Fruit fly (Drosophila melanogaster): ENCODE measurements around the gene CG42717.

CG42717 gene

DNA sequence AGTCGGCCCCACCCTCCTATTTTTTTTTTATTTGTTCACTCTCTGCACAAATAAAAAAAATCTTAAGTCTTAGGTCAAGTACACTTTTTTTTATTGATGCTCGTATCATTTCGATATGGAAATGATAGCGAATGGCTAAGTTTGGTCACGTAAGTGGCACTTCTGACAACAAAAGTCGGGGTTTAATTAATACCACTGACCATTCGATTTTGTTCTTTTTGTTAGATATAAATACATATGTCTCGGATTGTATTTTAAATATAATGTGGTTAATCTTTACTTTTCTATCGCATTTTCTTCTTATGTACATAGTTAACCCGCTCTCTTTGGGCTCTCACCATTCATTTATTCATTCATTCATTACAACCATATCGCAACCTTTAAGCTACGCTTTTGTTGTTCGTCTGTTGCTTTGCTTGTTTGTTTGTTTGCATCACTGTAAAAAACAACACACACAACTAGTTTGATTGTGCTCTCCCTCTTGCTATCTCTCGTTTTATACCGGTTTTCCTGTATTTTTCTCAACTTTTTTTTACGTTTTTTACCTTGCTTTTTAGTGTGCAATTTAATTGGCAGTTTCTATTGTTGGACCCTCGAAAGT, 30.8 kb downstream of the CG42717 start (continued):
- TF ChIP-seq lilli (GFP tag; optimal IDR thresholded peaks at IDR 0.05) (peak; percentile 1), trh (GFP tag; optimal IDR thresholded peaks at IDR 0.05) (no peak), CG17829 (tag; optimal IDR thresholded peaks at IDR 0.05) (no peak), CG32767 (GFP tag; IDR thresholded peaks at IDR 0.05) (no peak), CG4730 (GFP tag; IDR thresholded peaks at IDR 0.05) (no peak), Kr (GFP tag; optimal IDR thresholded peaks at IDR 0.05) (no peak), Sox102F (GFP tag; optimal IDR thresholded peaks at IDR 0.05) (peak; percentile 1), BtbVII (GFP tag; optimal IDR thresholded peaks at IDR 0.05) (peak; percentile 61), hbn (GFP tag; IDR thresholded peaks at IDR 0.05; ENCODE audit: partially characterized antibody) (no peak), row (GFP tag; IDR thresholded peaks at IDR 0.05) (0 out of 3 replicates have a peak, but pooled peaks have one; percentile 10), pnt (GFP tag; optimal IDR thresholded peaks at IDR 0.05) (no peak), CG13287 (GFP tag; IDR thresholded peaks at IDR 0.05; ENCODE audit: partially characterized antibody) (no peak), lbe (GFP tag; optimal IDR thresholded peaks at IDR 0.05) (no peak), CG3407 (GFP tag; optimal IDR thresholded peaks at IDR 0.05) (no peak), stc (GFP tag; IDR thresholded peaks at IDR 0.05) (0 out of 2 replicates have a peak, but pooled peaks have one; percentile 25), CkIIα-i1 (GFP tag; IDR thresholded peaks at IDR 0.05) (no peak), HmgD (GFP tag; optimal IDR thresholded peaks at IDR 0.05) (no peak), ab (GFP tag; optimal IDR thresholded peaks at IDR 0.05) (no peak), abd-A (tag; optimal IDR thresholded peaks at IDR 0.05) (peak; percentile 14), CG1529 (GFP tag; optimal IDR thresholded peaks at IDR 0.05) (no peak), Myb (GFP tag; optimal IDR thresholded peaks at IDR 0.05) (no peak), dmrt99B (tag; optimal IDR thresholded peaks at IDR 0.05) (peak; percentile 5), Ets65A (GFP tag) (no peak), nom (GFP tag; optimal IDR thresholded peaks at IDR 0.05) (peak; percentile 71), Xbp1 (GFP tag; optimal IDR thresholded peaks at IDR 0.05) (no peak), CG8281 (tag; optimal IDR thresholded peaks at IDR 0.05) (peak; percentile 98), CG2875 (GFP tag; optimal IDR thresholded peaks at IDR 0.05) (no peak), ase (GFP tag; IDR thresholded peaks at IDR 0.05) (no peak), CG18011 (GFP tag; optimal IDR thresholded peaks at IDR 0.05) (no peak), pzg (GFP tag; optimal IDR thresholded peaks at IDR 0.05) (no peak), sim (GFP tag; IDR thresholded peaks at IDR 0.05) (no peak), sug (tag; optimal IDR thresholded peaks at IDR 0.05) (no peak), Antp (GFP tag; optimal IDR thresholded peaks at IDR 0.05) (no peak), Sry-δ (GFP tag; optimal IDR thresholded peaks at IDR 0.05) (no peak), lov (optimal IDR thresholded peaks at IDR 0.05) (no peak), lov (GFP tag; IDR thresholded peaks at IDR 0.05) (no peak), gro (GFP tag; optimal IDR thresholded peaks at IDR 0.05) (no peak), schlank (tag; optimal IDR thresholded peaks at IDR 0.05) (no peak), Pdp1 (GFP tag; optimal IDR thresholded peaks at IDR 0.05) (peak in 1 of 2 experiments; percentile 10), corto (GFP tag; optimal IDR thresholded peaks at IDR 0.05) (no peak), Hey (tag; optimal IDR thresholded peaks at IDR 0.05) (no peak), pros (GFP tag; optimal IDR thresholded peaks at IDR 0.05) (no peak), CG13624 (GFP tag; optimal IDR thresholded peaks at IDR 0.05) (no peak), MBD-R2 (GFP tag; IDR thresholded peaks at IDR 0.05) (no peak), H2.0 (GFP tag; IDR thresholded peaks at IDR 0.05) (no peak), mld (GFP tag; IDR thresholded peaks at IDR 0.05; ENCODE audit: partially characterized antibody) (no peak), tna (GFP tag; IDR thresholded peaks at IDR 0.05; ENCODE audit: partially characterized antibody) (no peak), CG15479 (GFP tag; optimal IDR thresholded peaks at IDR 0.05) (no peak), cg (GFP tag; optimal IDR thresholded peaks at IDR 0.05) (no peak), CG7372 (GFP tag; IDR thresholded peaks at IDR 0.05) (no peak), Lhr (GFP tag; optimal IDR thresholded peaks at IDR 0.05) (no peak)

Data from whole organism, embryonic.